Worm (Caenorhabditis elegans): ENCODE measurements around the gene ceh-79.

- TF ChIP-seq blmp-1 (tag; optimal IDR thresholded peaks at IDR 0.05; ENCODE audit: insufficient read depth) (no peak), unc-62 (GFP tag; optimal IDR thresholded peaks at IDR 0.05) (no peak), elt-3 (tag; optimal IDR thresholded peaks at IDR 0.05) (no peak), unc-39 (tag; optimal IDR thresholded peaks at IDR 0.05) (no peak), nhr-77 (tag; optimal IDR thresholded peaks at IDR 0.05) (no peak), R02D3.7 (tag; optimal IDR thresholded peaks at IDR 0.05) (no peak)
Observed at ce11 chrV:13275959-13276358, 25.7 kb upstream of the ceh-79 start, which contains the start of gene F32F2.4.
